Worm (Caenorhabditis elegans) whole organism, young adult: ENCODE measurements around the gene Y54G11A.4.

Experiments used
- B0019.2 ChIP-seq: fragments of 200-800 bp; sonication (Bioruptor generic); conservative IDR thresholded peaks from 2 replicates; pipeline ENCODE4 v1.3.6; 2022; ENCODE audit warnings: missing genetic modification reagents, missing genetic modification characterization, missing compliant biosample characterization
- B0336.3 ChIP-seq: fragments of 200-800 bp; sonication (Bioruptor generic); IDR thresholded peaks from 2 replicates; pipeline ENCODE4 v1.3.6; 2022; ENCODE audit warnings: missing genetic modification characterization, missing compliant biosample characterization
- C06A6.2 ChIP-seq: fragments of 200-800 bp; sonication (Bioruptor generic); conservative IDR thresholded peaks from 2 replicates; pipeline ENCODE4 v1.3.6; 2022; ENCODE audit warnings: missing genetic modification characterization, missing compliant biosample characterization
- D2030.7 ChIP-seq: fragments of 200-800 bp; sonication (Bioruptor generic); IDR thresholded peaks from 2 replicates; pipeline ENCODE4 v1.3.6; 2022; ENCODE audit warnings: missing genetic modification reagents, missing genetic modification characterization, missing compliant biosample characterization
- F10E7.11 ChIP-seq: sonication (generic microtip); optimal IDR thresholded peaks from 2 replicates; lab custom pipeline; 2017; ENCODE audit warnings: mild to moderate bottlenecking, missing genetic modification characterization, moderate library complexity, missing compliant biosample characterization
- F57A8.1 ChIP-seq: fragments of 200-800 bp; sonication (Bioruptor generic); optimal IDR thresholded peaks from 2 replicates; lab custom pipeline; 2018; ENCODE audit warnings: mild to moderate bottlenecking, missing genetic modification characterization, moderate library complexity, missing compliant biosample characterization
- K11D2.4 ChIP-seq: fragments of 200-800 bp; sonication (Bioruptor generic); IDR thresholded peaks from 2 replicates; pipeline ENCODE4 v1.3.6; 2022; ENCODE audit warnings: missing genetic modification reagents, missing genetic modification characterization, missing compliant biosample characterization
- T07F8.4 ChIP-seq: sonication (generic microtip); optimal IDR thresholded peaks from 2 replicates; lab custom pipeline; 2016; ENCODE audit warnings: mild to moderate bottlenecking, missing genetic modification characterization, moderate library complexity, missing compliant biosample characterization
- T26A5.8 ChIP-seq: sonication (generic microtip); optimal IDR thresholded peaks from 2 replicates; lab custom pipeline; 2016; ENCODE audit warnings: missing genetic modification characterization, missing compliant biosample characterization
- Y53F4B.3 ChIP-seq: fragments of 200-800 bp; sonication (Bioruptor generic); IDR thresholded peaks from 2 replicates; pipeline ENCODE4 v1.3.6; 2022; ENCODE audit warnings: missing genetic modification reagents, missing genetic modification characterization, missing compliant biosample characterization
- Y79H2A.3 ChIP-seq: fragments of 200-800 bp; sonication (Bioruptor generic); conservative IDR thresholded peaks from 2 replicates; pipeline ENCODE4 v1.3.6; 2022; ENCODE audit warnings: missing genetic modification reagents, missing genetic modification characterization, missing compliant biosample characterization
- ZK185.1 ChIP-seq: sonication (generic microtip); optimal IDR thresholded peaks from 2 replicates; lab custom pipeline; 2016; ENCODE audit warnings: mild to moderate bottlenecking, missing genetic modification characterization, missing compliant biosample characterization; ENCODE audit not compliant: poor library complexity, severe bottlenecking
- akir-1 ChIP-seq: fragments of 200-800 bp; sonication (Bioruptor generic); optimal IDR thresholded peaks from 2 replicates; lab custom pipeline; 2018; ENCODE audit warnings: mild to moderate bottlenecking, missing genetic modification characterization, moderate library complexity, missing compliant biosample characterization
- aptf-3 ChIP-seq: fragments of 200-800 bp; sonication (Bioruptor generic); IDR thresholded peaks from 2 replicates; pipeline ENCODE4 v1.3.6; 2022; ENCODE audit warnings: missing genetic modification characterization, missing compliant biosample characterization
- atf-7 ChIP-seq: sonication (generic microtip); optimal IDR thresholded peaks from 2 replicates; lab custom pipeline; 2017; ENCODE audit warnings: mild to moderate bottlenecking, missing genetic modification characterization, missing compliant biosample characterization
- athp-1 ChIP-seq: sonication (generic microtip); optimal IDR thresholded peaks from 2 replicates; lab custom pipeline; 2017; ENCODE audit warnings: mild to moderate bottlenecking, missing genetic modification characterization, missing compliant biosample characterization
- bed-2 ChIP-seq: fragments of 200-800 bp; sonication (Bioruptor generic); IDR thresholded peaks from 2 replicates; pipeline ENCODE4 v1.3.6; 2022; ENCODE audit warnings: missing genetic modification reagents, missing genetic modification characterization, missing compliant biosample characterization
- ccch-3 ChIP-seq: fragments of 200-800 bp; sonication (Bioruptor generic); optimal IDR thresholded peaks from 2 replicates; lab custom pipeline; 2018; ENCODE audit warnings: mild to moderate bottlenecking, missing genetic modification characterization, missing compliant biosample characterization
- cebp-1 ChIP-seq, 2 experiments: fragments of 200-800 bp in 1 of 2; sonication (Bioruptor generic) in 1 of 2; sonication (generic microtip) in 1 of 2; IDR thresholded peaks in 1 of 2; optimal IDR thresholded peaks in 1 of 2; 2 replicates each; pipeline versions ENCODE4 v1.3.6 to Lab custom; 2017 to 2022; ENCODE audit warnings: missing compliant biosample characterization in 2 of 2, missing genetic modification characterization in 2 of 2, mild to moderate bottlenecking in 1 of 2, missing genetic modification reagents in 1 of 2, moderate library complexity in 1 of 2
- ceh-27 ChIP-seq: fragments of 200-800 bp; sonication (Bioruptor generic); optimal IDR thresholded peaks from 2 replicates; lab custom pipeline; 2018; ENCODE audit warnings: mild to moderate bottlenecking, missing genetic modification characterization, moderate library complexity, missing compliant biosample characterization
- chd-7 ChIP-seq: sonication (generic microtip); optimal IDR thresholded peaks from 2 replicates; lab custom pipeline; 2016; ENCODE audit warnings: mild to moderate bottlenecking, missing genetic modification characterization, moderate library complexity, missing compliant biosample characterization
- dox-1 ChIP-seq: fragments of 200-800 bp; sonication (Bioruptor generic); IDR thresholded peaks from 2 replicates; pipeline ENCODE4 v1.3.6; 2022; ENCODE audit warnings: missing genetic modification reagents, missing genetic modification characterization, missing compliant biosample characterization
- egl-18 ChIP-seq: fragments of 200-800 bp; sonication (Bioruptor generic); IDR thresholded peaks from 2 replicates; pipeline ENCODE4 v1.3.6; 2022; ENCODE audit warnings: missing genetic modification reagents, missing genetic modification characterization, missing compliant biosample characterization
- egrh-3 ChIP-seq: fragments of 200-800 bp; sonication (Bioruptor generic); IDR thresholded peaks from 2 replicates; pipeline ENCODE4 v1.3.6; 2022; ENCODE audit warnings: missing genetic modification reagents, missing genetic modification characterization, missing compliant biosample characterization
- ekl-4 ChIP-seq: fragments of 200-800 bp; sonication (Bioruptor generic); IDR thresholded peaks from 2 replicates; pipeline ENCODE4 v1.3.6; 2022; ENCODE audit warnings: missing genetic modification reagents, missing genetic modification characterization, missing compliant biosample characterization
- fkh-3 ChIP-seq: sonication (generic microtip); optimal IDR thresholded peaks from 2 replicates; lab custom pipeline; 2016; ENCODE audit warnings: mild to moderate bottlenecking, missing genetic modification characterization, missing compliant biosample characterization
- gei-17 ChIP-seq: fragments of 200-800 bp; sonication (Bioruptor generic); optimal IDR thresholded peaks from 2 replicates; lab custom pipeline; 2018; ENCODE audit warnings: mild to moderate bottlenecking, missing genetic modification characterization, missing compliant biosample characterization
- hlh-12 ChIP-seq: sonication (generic microtip); optimal IDR thresholded peaks from 2 replicates; lab custom pipeline; 2016; ENCODE audit warnings: missing genetic modification characterization, missing compliant biosample characterization
- hmg-1.2 ChIP-seq: fragments of 200-800 bp; sonication (Bioruptor generic); IDR thresholded peaks from 2 replicates; pipeline ENCODE4 v1.3.6; 2022; ENCODE audit warnings: missing genetic modification reagents, missing genetic modification characterization, missing compliant biosample characterization
- lag-1 ChIP-seq: fragments of 200-800 bp; sonication (Bioruptor generic); IDR thresholded peaks from 2 replicates; pipeline ENCODE4 v1.3.6; 2022; ENCODE audit warnings: missing genetic modification reagents, missing genetic modification characterization, missing compliant biosample characterization
- lin-54 ChIP-seq: fragments of 200-800 bp; sonication (Bioruptor generic); optimal IDR thresholded peaks from 2 replicates; lab custom pipeline; 2018; ENCODE audit warnings: mild to moderate bottlenecking, missing genetic modification characterization, missing compliant biosample characterization
- madf-10 ChIP-seq: sonication (generic microtip); optimal IDR thresholded peaks from 2 replicates; lab custom pipeline; 2016; ENCODE audit warnings: mild to moderate bottlenecking, missing genetic modification characterization, missing compliant biosample characterization
- madf-3 ChIP-seq: fragments of 200-800 bp; sonication (Bioruptor generic); IDR thresholded peaks from 2 replicates; pipeline ENCODE4 v1.3.6; 2022; ENCODE audit warnings: missing genetic modification reagents, missing genetic modification characterization, missing compliant biosample characterization
- nhr-179 ChIP-seq: sonication (generic microtip); optimal IDR thresholded peaks from 2 replicates; lab custom pipeline; 2016; ENCODE audit warnings: mild to moderate bottlenecking, missing genetic modification characterization, missing compliant biosample characterization
- nhr-27 ChIP-seq: fragments of 200-800 bp; sonication (Bioruptor generic); optimal IDR thresholded peaks from 2 replicates; lab custom pipeline; 2018; ENCODE audit warnings: mild to moderate bottlenecking, missing genetic modification characterization, moderate library complexity, missing compliant biosample characterization
- nhr-90 ChIP-seq: sonication (generic microtip); optimal IDR thresholded peaks from 2 replicates; lab custom pipeline; 2016; ENCODE audit warnings: missing genotype, mild to moderate bottlenecking, missing genetic modification characterization, missing compliant biosample characterization
- pbrm-1 ChIP-seq: fragments of 200-800 bp; sonication (Bioruptor generic); IDR thresholded peaks from 2 replicates; pipeline ENCODE4 v1.3.6; 2022; ENCODE audit warnings: missing genetic modification reagents, missing genetic modification characterization, missing compliant biosample characterization
- pha-4 ChIP-seq: fragments of 150-350 bp; sonication (generic microtip); optimal IDR thresholded peaks from 2 replicates; lab custom pipeline; 2014; ENCODE audit warnings: missing biosample characterization, missing genetic modification reagents, missing genetic modification characterization
- rcor-1 ChIP-seq: fragments of 200-800 bp; sonication (Bioruptor generic); IDR thresholded peaks from 2 replicates; pipeline ENCODE4 v1.3.6; 2022; ENCODE audit warnings: missing genetic modification reagents, missing genetic modification characterization, missing compliant biosample characterization
- repo-1 ChIP-seq: sonication (generic microtip); optimal IDR thresholded peaks from 2 replicates; lab custom pipeline; 2017; ENCODE audit warnings: mild to moderate bottlenecking, missing genetic modification characterization, missing compliant biosample characterization
- rpc-1 ChIP-seq, 2 experiments: fragments of 150-350 bp in 1 of 2; sonication (generic microtip) in 1 of 2; optimal IDR thresholded peaks; 2 replicates each; lab custom pipeline; 2014 to 2018; ENCODE audit warnings: missing biosample characterization in 1 of 2, missing genetic modification characterization in 1 of 2, missing genetic modification reagents in 1 of 2, missing genotype in 1 of 2
- snpc-1.3 ChIP-seq: sonication (generic microtip); optimal IDR thresholded peaks from 2 replicates; lab custom pipeline; 2017; ENCODE audit warnings: missing genetic modification characterization, mild to moderate bottlenecking, missing compliant biosample characterization, antibody characterized with exemption, moderate library complexity, missing genotype, missing genetic modification reagents; ENCODE audit not compliant: insufficient read depth
- snpc-4 ChIP-seq, 5 experiments: fragments of 150-350 bp in 1 of 5; sonication (generic microtip) in 4 of 5; optimal IDR thresholded peaks; 2 replicates each; lab custom pipeline; 2014 to 2018; ENCODE audit warnings: missing genetic modification characterization in 5 of 5, missing biosample characterization in 3 of 5, antibody characterized with exemption in 2 of 5, mild to moderate bottlenecking in 2 of 5, missing compliant biosample characterization in 2 of 5, missing genotype in 2 of 5, moderate library complexity in 2 of 5, missing genetic modification reagents in 1 of 5
- tbx-9 ChIP-seq: sonication (generic microtip); optimal IDR thresholded peaks from 2 replicates; lab custom pipeline; 2016; ENCODE audit warnings: borderline replicate concordance, missing genetic modification characterization, inconsistent platforms, missing compliant biosample characterization
- tlf-1 ChIP-seq: fragments of 200-800 bp; sonication (Bioruptor generic); optimal IDR thresholded peaks from 2 replicates; lab custom pipeline; 2018; ENCODE audit warnings: mild to moderate bottlenecking, missing genetic modification characterization, missing compliant biosample characterization
- unc-130 ChIP-seq: sonication (generic microtip); optimal IDR thresholded peaks from 2 replicates; lab custom pipeline; 2016; ENCODE audit warnings: missing genetic modification reagents, missing genetic modification characterization, missing compliant biosample characterization

Gene Y54G11A.4

DNA sequence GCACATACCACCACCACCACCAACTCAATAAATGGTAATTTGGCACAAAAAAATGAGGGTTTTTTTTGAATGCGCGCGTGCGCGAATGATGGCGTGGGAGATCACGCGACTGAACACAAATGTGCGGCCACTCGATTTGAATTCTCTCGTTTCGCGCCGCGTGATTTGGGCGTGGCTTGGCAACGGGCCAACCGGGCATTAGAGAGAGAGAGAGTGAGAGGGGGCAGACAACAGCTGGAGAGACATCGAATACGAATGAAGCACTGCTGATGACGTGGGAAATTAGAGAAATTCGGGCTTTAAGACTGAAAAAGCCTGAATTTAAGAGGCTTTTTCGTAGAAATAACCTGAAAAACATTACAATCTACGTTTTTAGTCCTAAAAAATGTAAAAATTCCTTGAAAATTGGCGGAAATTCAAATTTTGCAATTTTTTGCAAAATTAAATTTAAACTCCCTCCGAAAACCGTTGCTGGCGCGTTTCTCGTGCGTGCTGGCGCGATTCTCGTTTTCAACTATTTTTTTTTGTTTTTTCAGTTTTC, 41.1 kb upstream of the Y54G11A.4 start (continued):
- TF ChIP-seq rpc-1 (optimal IDR thresholded peaks at IDR 0.05; lab: Kevin White, UChicago) (no peak), rpc-1 (tag; optimal IDR thresholded peaks at IDR 0.05; lab: Kevin White, UChicago) (no peak), bed-2 (GFP tag; lab: Robert Waterston, UW) (peak; percentile 71), rcor-1 (GFP tag; lab: Robert Waterston, UW) (peak; percentile 52), F10E7.11 (tag; lab: Kevin White, UChicago) (peak; percentile 88), F57A8.1 (GFP tag; lab: Kevin White, UChicago) (no peak), dox-1 (GFP tag; lab: Robert Waterston, UW) (peak; percentile 96), C06A6.2 (GFP tag; lab: Robert Waterston, UW) (peak; percentile 91), madf-3 (GFP tag; lab: Robert Waterston, UW) (peak; percentile 94), K11D2.4 (GFP tag; lab: Robert Waterston, UW) (peak; percentile 93), repo-1 (tag; lab: Kevin White, UChicago) (peak; percentile 97), hlh-12 (tag; lab: Kevin White, UChicago) (no peak), B0019.2 (GFP tag; lab: Robert Waterston, UW) (peak; percentile 68), ccch-3 (GFP tag; lab: Kevin White, UChicago) (no peak), nhr-27 (tag; lab: Kevin White, UChicago) (peak; percentile 65), T26A5.8 (tag; lab: Kevin White, UChicago) (peak; percentile 55), chd-7 (peak; percentile 88), gei-17 (GFP tag; lab: Kevin White, UChicago) (peak; percentile 71), Y53F4B.3 (no peak), nhr-90 (peak; percentile 90), hmg-1.2 (peak; percentile 77), ceh-27 (GFP tag; lab: Kevin White, UChicago) (peak; percentile 88), egrh-3 (peak; percentile 61), akir-1 (GFP tag; lab: Kevin White, UChicago) (no peak), snpc-4 (GFP tag; optimal IDR thresholded peaks at IDR 0.05; lab: Kevin White, UChicago) (peak; percentile 7), snpc-4 (tag; optimal IDR thresholded peaks at IDR 0.05; lab: Kevin White, UChicago) (peak in 3 of 4 experiments; percentile 55 to 86 (median 79)), lag-1 (GFP tag; lab: Robert Waterston, UW) (no peak), ZK185.1 (tag; lab: Kevin White, UChicago) (peak; percentile 78), B0336.3 (GFP tag; lab: Robert Waterston, UW) (peak; percentile 99), egl-18 (peak; percentile 70; the same call in 1 of the 2 replicates), tlf-1 (GFP tag; lab: Kevin White, UChicago) (peak; percentile 96), fkh-3 (peak; percentile 56), atf-7 (tag; lab: Kevin White, UChicago) (peak; percentile 96), Y79H2A.3 (GFP tag; lab: Robert Waterston, UW) (peak; percentile 92), T07F8.4 (tag; lab: Kevin White, UChicago) (peak; percentile 43), aptf-3 (GFP tag; lab: Robert Waterston, UW) (no peak), D2030.7 (GFP tag; lab: Robert Waterston, UW) (peak; percentile 77), madf-10 (tag; lab: Kevin White, UChicago) (peak; percentile 87), pha-4 (tag; lab: Kevin White, UChicago) (no peak), snpc-1.3 (no peak), nhr-179 (peak; percentile 71), tbx-9 (tag; lab: Kevin White, UChicago) (no peak), pbrm-1 (GFP tag; lab: Robert Waterston, UW) (peak; percentile 76), ekl-4 (GFP tag; lab: Robert Waterston, UW) (peak; percentile 95), cebp-1 (GFP tag; IDR thresholded peaks at IDR 0.05; lab: Robert Waterston, UW) (peak; percentile 61), cebp-1 (tag; optimal IDR thresholded peaks at IDR 0.05; lab: Kevin White, UChicago) (peak; percentile 94), athp-1 (tag; lab: Kevin White, UChicago) (peak; percentile 85), lin-54 (GFP tag; lab: Kevin White, UChicago) (peak; percentile 98), unc-130 (peak; percentile 79)
